Worm (Caenorhabditis elegans): ENCODE results near the gene W02D7.5.

W02D7.5 gene

DNA sequence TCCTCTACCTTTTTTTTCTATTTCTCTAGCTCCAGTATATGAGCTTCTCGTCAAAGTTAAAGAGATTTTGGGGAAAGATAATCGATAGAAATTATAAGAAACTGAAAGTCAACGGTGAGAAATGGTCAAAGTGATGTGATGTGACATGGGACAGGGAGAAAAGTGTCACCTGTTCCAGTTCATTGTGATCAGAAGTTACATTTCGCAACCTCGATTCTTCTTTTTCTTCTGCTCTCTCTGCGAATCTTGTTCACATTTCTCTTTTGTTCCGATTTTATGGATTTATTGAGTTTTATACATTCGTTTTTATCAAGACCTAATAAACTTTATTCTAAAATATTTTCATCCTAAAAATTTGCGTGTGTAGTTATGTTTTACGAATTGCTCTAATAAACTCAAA is 36.6 kb upstream of the W02D7.5 start (continued):
- TF ChIP-seq zip-4 (GFP tag; optimal IDR thresholded peaks at IDR 0.05) (no peak), lin-39 (tag; optimal IDR thresholded peaks at IDR 0.05) (no peak), vab-15 (tag; optimal IDR thresholded peaks at IDR 0.05) (no peak), Y116A8C.19 (tag; optimal IDR thresholded peaks at IDR 0.05; ENCODE audit: borderline replicate concordance) (no peak), mef-2 (tag; optimal IDR thresholded peaks at IDR 0.05) (no peak), lsy-2 (tag; optimal IDR thresholded peaks at IDR 0.05) (peak in 1 of 2 experiments; percentile 14), hlh-4 (tag; optimal IDR thresholded peaks at IDR 0.05) (no peak), fos-1 (tag; optimal IDR thresholded peaks at IDR 0.05) (no peak), xbp-1 (tag; optimal IDR thresholded peaks at IDR 0.05) (no peak), hlh-17 (GFP tag; optimal IDR thresholded peaks at IDR 0.05; ENCODE audit: borderline replicate concordance) (no peak), efl-3 (GFP tag; optimal IDR thresholded peaks at IDR 0.05) (no peak), nhr-71 (tag; optimal IDR thresholded peaks at IDR 0.05) (peak; percentile 21), pag-3 (tag; optimal IDR thresholded peaks at IDR 0.05; ENCODE audit: borderline replicate concordance, insufficient read depth) (peak; percentile 33), lin-15B (tag; optimal IDR thresholded peaks at IDR 0.05) (no peak), C16A3.4 (tag; optimal IDR thresholded peaks at IDR 0.05) (no peak), mdl-1 (tag; optimal IDR thresholded peaks at IDR 0.05) (no peak), hpl-2 (GFP tag; optimal IDR thresholded peaks at IDR 0.05) (no peak), fkh-4 (tag; optimal IDR thresholded peaks at IDR 0.05; ENCODE audit: borderline replicate concordance) (no peak), unc-30 (tag; optimal IDR thresholded peaks at IDR 0.05) (no peak), zag-1 (tag; optimal IDR thresholded peaks at IDR 0.05) (no peak), nhr-77 (tag; optimal IDR thresholded peaks at IDR 0.05) (no peak), pqm-1 (tag; optimal IDR thresholded peaks at IDR 0.05) (no peak), sptf-1 (tag; optimal IDR thresholded peaks at IDR 0.05) (no peak), irx-1 (tag; optimal IDR thresholded peaks at IDR 0.05) (no peak), fkh-10 (GFP tag; optimal IDR thresholded peaks at IDR 0.05) (no peak), lin-35 (GFP tag; optimal IDR thresholded peaks at IDR 0.05) (no peak), ztf-11 (tag; optimal IDR thresholded peaks at IDR 0.05) (no peak), efl-1 (optimal IDR thresholded peaks at IDR 0.05) (no peak), efl-1 (GFP tag; optimal IDR thresholded peaks at IDR 0.05 in 1 of 2) (no peak), nhr-19 (GFP tag; conservative IDR thresholded peaks at IDR 0.05) (no peak), sox-4 (tag; optimal IDR thresholded peaks at IDR 0.05) (no peak), mab-9 (GFP tag; IDR thresholded peaks at IDR 0.05) (no peak), jun-1 (tag; optimal IDR thresholded peaks at IDR 0.05) (no peak), nhr-47 (tag; optimal IDR thresholded peaks at IDR 0.05) (no peak), lin-14 (GFP tag; optimal IDR thresholded peaks at IDR 0.05) (peak; percentile 50), swsn-7 (tag; optimal IDR thresholded peaks at IDR 0.05) (no peak), C04F5.9 (tag; optimal IDR thresholded peaks at IDR 0.05) (no peak), egl-13 (tag; optimal IDR thresholded peaks at IDR 0.05) (no peak), aha-1 (tag; optimal IDR thresholded peaks at IDR 0.05) (no peak), nhr-12 (tag; optimal IDR thresholded peaks at IDR 0.05) (no peak), ceh-82 (tag; optimal IDR thresholded peaks at IDR 0.05) (no peak), blmp-1 (tag; optimal IDR thresholded peaks at IDR 0.05) (no peak)

DNA sequence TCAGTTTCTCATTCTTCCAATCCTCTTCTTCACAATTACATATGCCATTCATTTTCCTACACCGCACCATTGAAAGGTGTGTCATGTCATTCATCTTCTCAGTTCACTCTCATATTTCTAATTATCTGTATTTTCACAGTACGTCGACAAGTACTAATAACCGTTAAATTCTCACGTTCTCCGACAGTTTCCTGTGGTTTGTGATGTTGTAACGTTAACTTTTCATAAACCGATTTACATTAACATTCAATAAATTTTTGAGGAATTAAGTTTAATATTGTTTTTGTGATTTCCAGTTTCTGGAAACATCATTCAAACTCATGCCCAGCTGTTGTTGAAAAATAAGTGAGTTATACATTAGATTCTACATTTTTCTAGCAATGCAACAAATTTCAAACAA is 35.3 kb upstream of the W02D7.5 start, which contains the start of gene tmd-2:
Gene tmd-2, plus strand, starts transcription at position 301 of the 400 bp plus-strand sequence.
- no peak for TF ChIP-seq nhr-90 (tag; optimal IDR thresholded peaks at IDR 0.05; ENCODE audit: poor library complexity)
- no peak for TF ChIP-seq efl-1 (optimal IDR thresholded peaks at IDR 0.05)
- peak in 1 of 2 experiments; percentile 56 for TF ChIP-seq efl-1 (GFP tag; optimal IDR thresholded peaks at IDR 0.05 in 1 of 2)
- TF ChIP-seq blmp-1 (tag; optimal IDR thresholded peaks at IDR 0.05) = peak; percentile 18
